Fruit fly (Drosophila melanogaster): ENCODE results near the gene hth.

Gene hth

dm6 chr3R:10655968-10656367, 16.6 kb upstream of the hth start (continued):
- TF ChIP-seq tap (tag; optimal IDR thresholded peaks at IDR 0.05) (no peak), PHDP (tag; optimal IDR thresholded peaks at IDR 0.05) (peak; percentile 2), CrebB (tag; optimal IDR thresholded peaks at IDR 0.05) (no peak), CG4360 (GFP tag; IDR thresholded peaks at IDR 0.05) (no peak), sima (GFP tag; optimal IDR thresholded peaks at IDR 0.05) (no peak), CG7271 (tag; optimal IDR thresholded peaks at IDR 0.05) (no peak), CG13624 (GFP tag; optimal IDR thresholded peaks at IDR 0.05) (no peak), Abd-B (GFP tag; optimal IDR thresholded peaks at IDR 0.05) (no peak), exex (tag; optimal IDR thresholded peaks at IDR 0.05) (no peak), Fer3 (tag; optimal IDR thresholded peaks at IDR 0.05) (no peak), en (GFP tag; optimal IDR thresholded peaks at IDR 0.05) (no peak), CG18011 (GFP tag; optimal IDR thresholded peaks at IDR 0.05) (no peak), slou (GFP tag; optimal IDR thresholded peaks at IDR 0.05) (no peak), ranshi (GFP tag; IDR thresholded peaks at IDR 0.05) (no peak; the same call in 1 of the 2 replicates), CG12299 (tag; optimal IDR thresholded peaks at IDR 0.05) (no peak), sisA (GFP tag; IDR thresholded peaks at IDR 0.05) (peak; percentile 40; the same call in 1 of the 2 replicates), Lpt (GFP tag; optimal IDR thresholded peaks at IDR 0.05) (no peak), MTF-1 (GFP tag; optimal IDR thresholded peaks at IDR 0.05; ENCODE audit: borderline replicate concordance) (no peak), CG6813 (GFP tag; optimal IDR thresholded peaks at IDR 0.05) (no peak), gsb-n (tag; optimal IDR thresholded peaks at IDR 0.05) (peak; percentile 35), CG3726 (GFP tag; IDR thresholded peaks at IDR 0.05) (no peak), Ravus (GFP tag; IDR thresholded peaks at IDR 0.05) (no peak), CoRest (tag; optimal IDR thresholded peaks at IDR 0.05) (peak; percentile 17), CG17186 (GFP tag; optimal IDR thresholded peaks at IDR 0.05) (no peak), CG7372 (GFP tag; IDR thresholded peaks at IDR 0.05) (no peak), nerfin-2 (GFP tag; IDR thresholded peaks at IDR 0.05; ENCODE audit: partially characterized antibody) (no peak), lbe (GFP tag; optimal IDR thresholded peaks at IDR 0.05) (no peak), CG17361 (GFP tag; IDR thresholded peaks at IDR 0.05) (peak; percentile 38; the same call in 1 of the 3 replicates), CG14050 (GFP tag; IDR thresholded peaks at IDR 0.05) (no peak), Nf-YA (GFP tag; IDR thresholded peaks at IDR 0.05) (no peak), CG18599 (GFP tag; optimal IDR thresholded peaks at IDR 0.05) (no peak), esg (GFP tag; conservative IDR thresholded peaks at IDR 0.05) (no peak), nerfin-1 (tag; optimal IDR thresholded peaks at IDR 0.05) (no peak), CG10209 (GFP tag; optimal IDR thresholded peaks at IDR 0.05) (peak; percentile 17), CG2129 (GFP tag; IDR thresholded peaks at IDR 0.05; ENCODE audit: partially characterized antibody) (no peak), CG11398 (GFP tag; optimal IDR thresholded peaks at IDR 0.05) (no peak), Xrp1 (GFP tag; IDR thresholded peaks at IDR 0.05) (peak; percentile 52; the same call in 1 of the 2 replicates), stc (GFP tag; IDR thresholded peaks at IDR 0.05) (no peak), Hey (tag; optimal IDR thresholded peaks at IDR 0.05) (no peak), Max (GFP tag; optimal IDR thresholded peaks at IDR 0.05) (no peak), Stat92E (GFP tag; optimal IDR thresholded peaks at IDR 0.05) (no peak), ap (GFP tag; IDR thresholded peaks at IDR 0.05) (no peak), crol (GFP tag; IDR thresholded peaks at IDR 0.05) (no peak), Neu2 (GFP tag; optimal IDR thresholded peaks at IDR 0.05; ENCODE audit: borderline replicate concordance) (no peak), CG2199 (GFP tag; IDR thresholded peaks at IDR 0.05) (no peak), CG17612 (GFP tag; IDR thresholded peaks at IDR 0.05) (no peak; the same call in 1 of the 2 replicates), lilli (GFP tag; optimal IDR thresholded peaks at IDR 0.05) (peak; percentile 20), pum (GFP tag; optimal IDR thresholded peaks at IDR 0.05) (no peak), CG8765 (GFP tag; IDR thresholded peaks at IDR 0.05) (no peak), CG12071 (GFP tag; optimal IDR thresholded peaks at IDR 0.05) (no peak), jigr1 (GFP tag; IDR thresholded peaks at IDR 0.05) (no peak)

All from whole organism, embryonic.